Worm (Caenorhabditis elegans) whole organism, mixed stage, embryonic: ENCODE results near the gene nspg-4.

Experiments
- M03D4.4 ChIP-seq: sonication (generic microtip); optimal IDR thresholded peaks from 2 replicates; lab custom pipeline; 2017; ENCODE audit warnings: mild to moderate bottlenecking, missing genetic modification characterization, missing compliant biosample characterization
- bed-3 ChIP-seq: fragments of 200-800 bp; sonication (Bioruptor generic); optimal IDR thresholded peaks from 3 replicates; lab custom pipeline; 2018; ENCODE audit warnings: mild to moderate bottlenecking, missing genetic modification characterization, moderate library complexity, missing compliant biosample characterization
- blmp-1 ChIP-seq: fragments of 150-350 bp; optimal IDR thresholded peaks from 2 replicates; lab custom pipeline; 2014; ENCODE audit warnings: missing biosample characterization, missing genetic modification characterization
- ceh-39 ChIP-seq: fragments of 150-350 bp; optimal IDR thresholded peaks from 2 replicates; lab custom pipeline; 2014; ENCODE audit warnings: missing biosample characterization, missing genetic modification characterization
- ceh-43 ChIP-seq: fragments of 200-800 bp; sonication (Bioruptor generic); optimal IDR thresholded peaks from 2 replicates; lab custom pipeline; 2018; ENCODE audit warnings: mild to moderate bottlenecking, missing genetic modification characterization, moderate library complexity, missing compliant biosample characterization
- ceh-83 ChIP-seq: fragments of 200-800 bp; sonication (Bioruptor generic); optimal IDR thresholded peaks from 2 replicates; lab custom pipeline; 2018; ENCODE audit warnings: mild to moderate bottlenecking, missing genetic modification characterization, missing compliant biosample characterization
- ces-1 ChIP-seq: fragments of 150-350 bp; optimal IDR thresholded peaks from 2 replicates; lab custom pipeline; 2014; ENCODE audit warnings: missing biosample characterization, missing genetic modification reagents, missing genetic modification characterization
- cnd-1 ChIP-seq: fragments of 200-800 bp; sonication (Bioruptor generic); optimal IDR thresholded peaks from 2 replicates; lab custom pipeline; 2018; ENCODE audit warnings: mild to moderate bottlenecking, missing genetic modification characterization, missing compliant biosample characterization
- drap-1 ChIP-seq: fragments of 200-800 bp; sonication (Bioruptor generic); optimal IDR thresholded peaks from 3 replicates; lab custom pipeline; 2018; ENCODE audit warnings: mild to moderate bottlenecking, missing genetic modification characterization, missing compliant biosample characterization
- elt-3 ChIP-seq: fragments of 150-350 bp; optimal IDR thresholded peaks from 2 replicates; lab custom pipeline; 2014; ENCODE audit warnings: missing biosample characterization, missing genetic modification characterization
- flh-1 ChIP-seq: fragments of 200-800 bp; sonication (Bioruptor generic); optimal IDR thresholded peaks from 2 replicates; lab custom pipeline; 2018; ENCODE audit warnings: mild to moderate bottlenecking, missing genetic modification characterization, moderate library complexity, missing compliant biosample characterization
- ham-2 ChIP-seq: fragments of 200-800 bp; sonication (Bioruptor generic); optimal IDR thresholded peaks from 2 replicates; lab custom pipeline; 2018; ENCODE audit warnings: mild to moderate bottlenecking, missing genetic modification characterization, missing compliant biosample characterization
- hlh-1 ChIP-seq: fragments of 150-350 bp; optimal IDR thresholded peaks from 2 replicates; lab custom pipeline; 2014; ENCODE audit warnings: missing biosample characterization, missing genetic modification reagents, missing genetic modification characterization
- lin-13 ChIP-seq: fragments of 150-350 bp; optimal IDR thresholded peaks from 2 replicates; lab custom pipeline; 2014; ENCODE audit warnings: missing biosample characterization, missing genetic modification characterization
- lin-32 ChIP-seq: fragments of 200-800 bp; sonication (Bioruptor generic); optimal IDR thresholded peaks from 2 replicates; lab custom pipeline; 2018; ENCODE audit warnings: mild to moderate bottlenecking, missing genetic modification characterization, missing compliant biosample characterization
- lsy-2 ChIP-seq: fragments of 150-350 bp; optimal IDR thresholded peaks from 2 replicates; lab custom pipeline; 2014; ENCODE audit warnings: missing biosample characterization, missing genetic modification characterization
- mab-5 ChIP-seq: fragments of 150-350 bp; optimal IDR thresholded peaks from 2 replicates; lab custom pipeline; 2014; ENCODE audit warnings: missing biosample characterization, missing genetic modification characterization
- mep-1 ChIP-seq: fragments of 150-350 bp; optimal IDR thresholded peaks from 2 replicates; lab custom pipeline; 2017; ENCODE audit warnings: missing biosample characterization, missing genetic modification reagents, missing genetic modification characterization, inconsistent platforms
- mls-2 ChIP-seq: sonication (generic microtip); optimal IDR thresholded peaks from 2 replicates; lab custom pipeline; 2016; ENCODE audit warnings: mild to moderate bottlenecking, missing genetic modification characterization, moderate library complexity, missing compliant biosample characterization
- nhr-2 ChIP-seq: fragments of 150-350 bp; optimal IDR thresholded peaks from 2 replicates; lab custom pipeline; 2014; ENCODE audit warnings: missing biosample characterization, missing genetic modification characterization
- nhr-28 ChIP-seq: fragments of 150-350 bp; optimal IDR thresholded peaks from 2 replicates; lab custom pipeline; 2014; ENCODE audit warnings: missing biosample characterization, missing genetic modification characterization
- sem-2 ChIP-seq: fragments of 200-800 bp; sonication (Bioruptor generic); optimal IDR thresholded peaks from 2 replicates; lab custom pipeline; 2018; ENCODE audit warnings: mild to moderate bottlenecking, missing genetic modification characterization, missing compliant biosample characterization
- snpc-4 ChIP-seq: fragments of 150-350 bp; optimal IDR thresholded peaks from 2 replicates; lab custom pipeline; 2014; ENCODE audit warnings: missing biosample characterization, missing genetic modification characterization
- sptf-1 ChIP-seq: sonication (generic microtip); optimal IDR thresholded peaks from 2 replicates; lab custom pipeline; 2017; ENCODE audit warnings: mild to moderate bottlenecking, missing genetic modification characterization, moderate library complexity, missing compliant biosample characterization
- tbx-8 ChIP-seq: fragments of 200-800 bp; sonication (Bioruptor generic); optimal IDR thresholded peaks from 2 replicates; lab custom pipeline; 2018; ENCODE audit warnings: mild to moderate bottlenecking, missing genetic modification characterization, moderate library complexity, missing compliant biosample characterization
- unc-120 ChIP-seq: sonication (generic microtip); optimal IDR thresholded peaks from 2 replicates; lab custom pipeline; 2017; ENCODE audit warnings: missing genetic modification characterization, missing compliant biosample characterization; ENCODE audit not compliant: poor library complexity, severe bottlenecking
- zip-8 ChIP-seq: fragments of 150-350 bp; optimal IDR thresholded peaks from 2 replicates; lab custom pipeline; 2014; ENCODE audit warnings: missing biosample characterization, missing genetic modification characterization
- ztf-11 ChIP-seq: fragments of 150-350 bp; optimal IDR thresholded peaks from 2 replicates; lab custom pipeline; 2014; ENCODE audit warnings: missing biosample characterization, missing genetic modification characterization

Gene nspg-4

DNA sequence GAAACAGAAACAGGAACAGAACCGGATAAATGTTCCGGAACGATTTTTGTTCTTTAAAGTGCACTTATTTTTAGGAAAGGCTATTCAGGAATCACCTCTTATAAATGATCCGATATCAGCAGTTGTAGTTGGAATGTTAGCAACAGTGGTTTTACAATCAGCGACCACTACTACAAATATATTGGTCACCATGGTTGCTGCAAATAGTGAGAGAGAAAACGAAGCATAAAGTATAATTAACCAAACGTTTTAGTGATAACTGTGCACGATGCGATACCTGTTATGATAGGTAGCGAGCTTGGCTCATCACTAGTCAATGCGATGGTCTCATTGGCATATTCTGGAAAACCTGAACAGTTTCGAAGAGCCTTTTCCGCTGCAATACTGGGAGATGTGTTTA lies 19.2 kb upstream of the nspg-4 start:
- TF ChIP-seq ceh-83 (GFP tag; lab: Kevin White, UChicago) (no peak), zip-8 (tag; lab: Kevin White, UChicago) (no peak)

DNA sequence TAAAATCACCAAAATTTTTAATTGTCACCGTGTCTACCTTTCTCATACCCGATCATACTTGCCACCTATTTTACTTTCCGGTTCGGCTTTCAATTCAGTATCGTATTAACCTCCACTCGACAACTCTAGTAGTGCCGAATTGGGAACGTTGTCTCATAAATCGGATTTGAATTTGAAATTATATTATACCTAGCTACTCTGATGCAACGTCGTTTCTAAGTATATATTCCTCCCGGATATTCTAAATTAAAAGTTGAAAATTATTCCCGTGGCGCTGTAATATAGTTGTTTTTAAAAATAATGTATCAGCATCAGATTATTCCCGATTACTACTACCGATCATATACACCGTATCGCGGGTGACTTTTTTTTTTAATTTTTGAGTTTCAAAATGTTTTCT lies 18.5 kb upstream of the nspg-4 start, which contains the start of gene ZK563.2:
TSS of gene ZK563.2 (plus strand) at position 301 of the 400 bp plus-strand sequence.
- TF ChIP-seq lin-13 (tag; lab: Kevin White, UChicago) = no peak
- no peak for TF ChIP-seq lsy-2 (tag; lab: Kevin White, UChicago)
- no peak for TF ChIP-seq blmp-1 (tag; lab: Kevin White, UChicago)
- TF ChIP-seq mls-2 (tag; lab: Kevin White, UChicago) = no peak
- no peak for TF ChIP-seq lin-32 (GFP tag; lab: Kevin White, UChicago)
- TF ChIP-seq elt-3 (tag; lab: Kevin White, UChicago) = no peak
- TF ChIP-seq zip-8 (tag; lab: Kevin White, UChicago) = no peak
- TF ChIP-seq ces-1 (GFP tag; lab: Kevin White, UChicago) = no peak
- no peak for TF ChIP-seq hlh-1 (tag; lab: Kevin White, UChicago)
- no peak for TF ChIP-seq ceh-39 (tag; lab: Kevin White, UChicago)
- TF ChIP-seq M03D4.4 = no peak
- no peak for TF ChIP-seq ztf-11 (tag; lab: Kevin White, UChicago)
- no peak for TF ChIP-seq ceh-43 (GFP tag; lab: Kevin White, UChicago)

DNA sequence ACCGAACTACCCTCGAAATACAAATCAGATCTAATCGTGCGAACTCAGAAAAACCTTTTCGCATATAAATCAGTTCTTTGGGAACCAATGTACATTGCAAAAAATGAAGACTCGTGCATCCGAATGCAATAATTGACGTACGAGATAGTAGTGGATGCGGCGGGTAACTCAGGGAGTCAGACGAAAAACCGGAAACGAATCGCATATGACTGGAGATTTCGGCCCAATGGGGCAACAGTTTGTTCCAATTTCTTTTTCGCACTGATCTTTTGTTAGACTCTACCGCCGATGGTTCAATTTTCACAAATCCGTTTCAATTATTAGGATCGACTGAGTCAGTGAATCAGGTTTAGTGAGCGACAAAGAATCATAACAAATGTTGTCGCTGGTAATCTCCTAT lies 16.6 kb upstream of the nspg-4 start:
- no peak for TF ChIP-seq ham-2 (GFP tag; lab: Kevin White, UChicago)
- TF ChIP-seq unc-120 (tag; lab: Kevin White, UChicago) = no peak
- no peak for TF ChIP-seq snpc-4
- TF ChIP-seq nhr-2 (tag; lab: Kevin White, UChicago) = no peak
- TF ChIP-seq sptf-1 (tag; lab: Kevin White, UChicago) = no peak

DNA sequence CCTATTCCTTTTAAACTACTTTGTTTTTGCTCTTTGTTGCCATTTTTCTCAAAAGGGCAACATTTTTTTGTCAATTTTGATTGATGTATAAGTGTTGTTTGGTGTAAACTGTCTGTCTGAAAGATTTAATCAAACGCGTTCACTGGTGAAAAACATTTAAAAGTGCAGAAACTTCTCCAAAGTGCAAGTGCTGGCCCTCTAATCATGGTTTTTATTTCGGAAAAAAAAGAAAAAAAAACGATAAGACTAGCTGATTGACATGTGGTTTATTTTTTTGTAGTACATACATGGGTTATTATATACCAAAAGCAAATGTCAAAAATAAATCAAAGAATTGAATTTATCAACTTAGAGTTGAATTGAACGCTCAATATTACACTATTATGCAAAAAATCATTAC lies 12.2 kb upstream of the nspg-4 start, which contains the start of gene dhs-26:
TSS of gene dhs-26 (minus strand) at position 116 of the 400 bp plus-strand sequence.
- TF ChIP-seq ces-1 (GFP tag; lab: Kevin White, UChicago) (no peak), sptf-1 (tag; lab: Kevin White, UChicago) (no peak), ceh-43 (GFP tag; lab: Kevin White, UChicago) (no peak), lin-13 (tag; lab: Kevin White, UChicago) (no peak), hlh-1 (tag; lab: Kevin White, UChicago) (no peak), drap-1 (GFP tag; lab: Kevin White, UChicago) (no peak), nhr-28 (tag; lab: Kevin White, UChicago) (no peak), mep-1 (no peak), zip-8 (tag; lab: Kevin White, UChicago) (no peak), sem-2 (GFP tag; lab: Kevin White, UChicago) (no peak), mab-5 (tag; lab: Kevin White, UChicago) (no peak), flh-1 (GFP tag; lab: Kevin White, UChicago) (no peak), tbx-8 (GFP tag; lab: Kevin White, UChicago) (no peak), nhr-2 (tag; lab: Kevin White, UChicago) (no peak)
- TF ChIP-seq, all 35 proteins: peak for 0

DNA sequence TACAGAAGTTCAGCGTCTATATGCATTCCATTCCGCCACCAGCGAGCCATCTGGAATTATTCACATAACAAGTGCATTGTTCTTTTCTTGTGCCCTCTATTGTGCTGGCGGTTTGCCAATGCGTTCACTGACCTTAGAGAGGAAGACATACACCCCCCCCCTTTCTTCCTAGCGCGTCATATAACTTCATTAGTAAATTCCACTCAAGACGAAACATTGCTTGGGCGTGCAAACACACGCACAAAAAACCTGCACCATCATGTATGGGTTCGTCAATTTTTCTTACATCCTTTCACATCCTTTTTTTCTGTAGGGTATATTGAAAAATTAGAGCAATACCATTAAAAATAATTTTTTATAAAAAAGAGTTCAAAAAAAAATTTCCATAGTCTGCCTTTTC lies 1.3 kb upstream of the nspg-4 start, which contains the start of gene ZK816.1:
TSS of gene ZK816.1 (plus strand) at position 187 of the 400 bp plus-strand sequence.
- TF ChIP-seq elt-3 (tag; lab: Kevin White, UChicago) (no peak), ces-1 (GFP tag; lab: Kevin White, UChicago) (peak; percentile 82), mls-2 (tag; lab: Kevin White, UChicago) (peak; percentile 18)

DNA sequence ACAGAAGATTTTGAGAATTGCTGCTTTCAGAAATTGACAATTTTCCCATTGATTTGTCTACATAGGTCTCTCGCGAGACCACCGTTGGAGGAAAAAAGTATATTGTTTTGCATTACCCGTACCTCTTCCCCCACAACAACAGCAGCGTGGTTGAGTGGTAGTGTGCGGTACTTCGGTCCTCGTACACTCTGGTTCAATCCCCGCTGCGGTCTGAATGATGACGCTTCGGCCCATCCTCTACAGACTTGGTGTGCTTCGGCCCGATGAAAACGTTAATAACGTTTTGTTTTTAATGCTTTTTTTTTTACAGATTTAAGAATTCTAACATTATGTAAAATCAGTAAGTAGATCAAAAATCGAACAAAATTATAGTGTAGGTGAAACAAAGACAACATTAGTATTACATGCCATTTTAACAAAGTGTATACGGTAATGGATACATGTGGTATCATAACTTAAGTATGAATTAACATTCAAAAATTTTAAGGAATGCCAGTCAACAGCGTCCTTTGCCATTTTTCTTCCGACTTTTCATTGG lies 2.2 kb downstream of the nspg-4 start, which contains the start of gene ZK816.3:
TSS of gene ZK816.3 (plus strand) at position 488 of the 538 bp plus-strand sequence.
- TF ChIP-seq M03D4.4 (peak; percentile 85), blmp-1 (tag; lab: Kevin White, UChicago) (no peak), lin-32 (GFP tag; lab: Kevin White, UChicago) (peak; percentile 42), ztf-11 (tag; lab: Kevin White, UChicago) (no peak), hlh-1 (tag; lab: Kevin White, UChicago) (peak; percentile 11), nhr-2 (tag; lab: Kevin White, UChicago) (no peak), tbx-8 (GFP tag; lab: Kevin White, UChicago) (peak; percentile 38), drap-1 (GFP tag; lab: Kevin White, UChicago) (peak; percentile 78), ceh-83 (GFP tag; lab: Kevin White, UChicago) (peak; percentile 78), zip-8 (tag; lab: Kevin White, UChicago) (no peak), lsy-2 (tag; lab: Kevin White, UChicago) (no peak), mab-5 (tag; lab: Kevin White, UChicago) (no peak), ham-2 (GFP tag; lab: Kevin White, UChicago) (peak; percentile 24), sem-2 (GFP tag; lab: Kevin White, UChicago) (peak; percentile 72), ceh-43 (GFP tag; lab: Kevin White, UChicago) (peak; percentile 45), bed-3 (peak; percentile 51), lin-13 (tag; lab: Kevin White, UChicago) (peak; percentile 35), cnd-1 (tag; lab: Kevin White, UChicago) (peak; percentile 82), flh-1 (GFP tag; lab: Kevin White, UChicago) (peak; percentile 24), mls-2 (tag; lab: Kevin White, UChicago) (peak; percentile 82), unc-120 (tag; lab: Kevin White, UChicago) (peak; percentile 47), sptf-1 (tag; lab: Kevin White, UChicago) (peak; percentile 79)
- TF ChIP-seq, all 35 proteins: peak for 16
